Worm (Caenorhabditis elegans): ENCODE results near the gene M02D8.5.

Gene M02D8.5

ce11 chrX:8784234-8784633, 22.8 kb upstream of the M02D8.5 start, which contains the start of gene ZK721.3:
Gene ZK721.3 (plus strand): TSS chrX:8784534.
- TF ChIP-seq K11D2.4 (GFP tag; IDR thresholded peaks at IDR 0.05) (no peak), F57C9.4 (tag; optimal IDR thresholded peaks at IDR 0.05) (no peak)

- TF ChIP-seq hlh-26 (GFP tag; conservative IDR thresholded peaks at IDR 0.05): no peak
- no peak for TF ChIP-seq B0019.2 (GFP tag; conservative IDR thresholded peaks at IDR 0.05)
- TF ChIP-seq nhr-80 (tag; optimal IDR thresholded peaks at IDR 0.05): no peak
- TF ChIP-seq die-1 (tag; optimal IDR thresholded peaks at IDR 0.05): no peak
- TF ChIP-seq ceh-79 (tag; optimal IDR thresholded peaks at IDR 0.05): no peak
- TF ChIP-seq madf-8 (GFP tag; conservative IDR thresholded peaks at IDR 0.05): no peak
- no peak for TF ChIP-seq F57A8.1 (GFP tag; optimal IDR thresholded peaks at IDR 0.05)
- no peak for TF ChIP-seq ztf-6 (GFP tag; IDR thresholded peaks at IDR 0.05)
- TF ChIP-seq cebp-2 (GFP tag; IDR thresholded peaks at IDR 0.05): no peak
- TF ChIP-seq madf-3 (GFP tag; IDR thresholded peaks at IDR 0.05): no peak
- TF ChIP-seq somi-1 (GFP tag; optimal IDR thresholded peaks at IDR 0.05): no peak
- no peak for TF ChIP-seq F37B4.10 (GFP tag; IDR thresholded peaks at IDR 0.05)
- TF ChIP-seq ztf-22 (GFP tag; optimal IDR thresholded peaks at IDR 0.05): no peak
- no peak for TF ChIP-seq Y56A3A.18 (GFP tag; IDR thresholded peaks at IDR 0.05)
- TF ChIP-seq hsf-1 (GFP tag; IDR thresholded peaks at IDR 0.05): no peak
- no peak for TF ChIP-seq ztf-25 (GFP tag; IDR thresholded peaks at IDR 0.05)
- no peak for TF ChIP-seq rpc-1 (optimal IDR thresholded peaks at IDR 0.05)
- TF ChIP-seq rpc-1 (tag; optimal IDR thresholded peaks at IDR 0.05): no peak
- TF ChIP-seq madf-6 (GFP tag; IDR thresholded peaks at IDR 0.05): no peak
- TF ChIP-seq egl-18 (GFP tag; IDR thresholded peaks at IDR 0.05): no peak
- no peak for TF ChIP-seq pbrm-1 (GFP tag; IDR thresholded peaks at IDR 0.05)
Observed at ce11 chrX:8778558-8778957, 17.2 kb upstream of the M02D8.5 start, which contains the start of gene ZK721.4. Gene ZK721.4 (plus strand): TSS chrX:8778858.

ce11 chrX:8770316-8770715, 8.9 kb upstream of the M02D8.5 start:
- TF ChIP-seq F22D6.2 (tag; optimal IDR thresholded peaks at IDR 0.05) (no peak), ceh-79 (tag; optimal IDR thresholded peaks at IDR 0.05) (no peak), ccch-3 (GFP tag; optimal IDR thresholded peaks at IDR 0.05) (no peak), ama-1 (optimal IDR thresholded peaks at IDR 0.05) (no peak), ama-1 (GFP tag; optimal IDR thresholded peaks at IDR 0.05) (no peak), attf-3 (GFP tag; conservative IDR thresholded peaks at IDR 0.05) (no peak), C06A6.2 (GFP tag; conservative IDR thresholded peaks at IDR 0.05) (no peak), ztf-18 (tag; optimal IDR thresholded peaks at IDR 0.05) (no peak)

- no peak for TF ChIP-seq die-1 (tag; optimal IDR thresholded peaks at IDR 0.05)
- no peak for TF ChIP-seq ceh-27 (GFP tag; optimal IDR thresholded peaks at IDR 0.05)
- TF ChIP-seq nfya-2 (GFP tag; IDR thresholded peaks at IDR 0.05): no peak
- no peak for TF ChIP-seq lir-1 (GFP tag; conservative IDR thresholded peaks at IDR 0.05)
- no peak for TF ChIP-seq T07F8.4 (tag; optimal IDR thresholded peaks at IDR 0.05)
- TF ChIP-seq unc-62 (GFP tag; optimal IDR thresholded peaks at IDR 0.05): no peak
- TF ChIP-seq ccch-3 (GFP tag; optimal IDR thresholded peaks at IDR 0.05): no peak
- TF ChIP-seq Y79H2A.3 (GFP tag; conservative IDR thresholded peaks at IDR 0.05): no peak
- TF ChIP-seq him-1 (tag; optimal IDR thresholded peaks at IDR 0.05): no peak
- no peak for TF ChIP-seq ztf-18 (tag; optimal IDR thresholded peaks at IDR 0.05)
- TF ChIP-seq Y53F4B.3 (GFP tag; IDR thresholded peaks at IDR 0.05): no peak
- no peak for TF ChIP-seq Y56A3A.18 (GFP tag; IDR thresholded peaks at IDR 0.05)
- TF ChIP-seq repo-1 (tag; optimal IDR thresholded peaks at IDR 0.05): no peak
Observed at ce11 chrX:8764044-8764443, 2.6 kb upstream of the M02D8.5 start.
